Worm (Caenorhabditis elegans) whole organism, L4/young adult: ENCODE results near the gene str-254.

Experiments
- dao-5 ChIP-seq: sonication (generic microtip); optimal IDR thresholded peaks from 2 replicates; lab custom pipeline; 2016; ENCODE audit warnings: missing genotype, missing genetic modification characterization, moderate library complexity, missing compliant biosample characterization
- him-1 ChIP-seq: sonication (generic microtip); optimal IDR thresholded peaks from 2 replicates; lab custom pipeline; 2016; ENCODE audit warnings: missing genotype, missing genetic modification reagents, missing genetic modification characterization, missing compliant biosample characterization

ce11 chrV:16132215-16132614 is 21.1 kb downstream of the str-254 start:
- no peak for TF ChIP-seq him-1 (tag; lab: Kevin White, UChicago)
- TF ChIP-seq dao-5 (tag; lab: Kevin White, UChicago) = no peak
